Fruit fly (Drosophila melanogaster): ENCODE measurements around the gene Nepl8.

- TF ChIP-seq CG17829 (tag; optimal IDR thresholded peaks at IDR 0.05) (no peak), CG7745 (tag; optimal IDR thresholded peaks at IDR 0.05) (no peak), fd64A (GFP tag; optimal IDR thresholded peaks at IDR 0.05) (no peak), Gsc (GFP tag; IDR thresholded peaks at IDR 0.05) (no peak), CG15696 (tag; optimal IDR thresholded peaks at IDR 0.05) (no peak), CG7786 (GFP tag; optimal IDR thresholded peaks at IDR 0.05) (no peak), CG42726 (GFP tag; IDR thresholded peaks at IDR 0.05; ENCODE audit: partially characterized antibody) (no peak)
Measured at dm6 chr2L:16447875-16448412, 40.0 kb upstream of the Nepl8 start.

Data from whole organism, embryonic.